Worm (Caenorhabditis elegans): ENCODE results near the gene osm-7.

Gene osm-7

ce11 chrIII:13606016-13606530, 30.1 kb downstream of the osm-7 start, which contains the start of gene act-5:
Gene act-5 (minus strand): TSS chrIII:13606066.
- TF ChIP-seq F39B2.1 (GFP tag; IDR thresholded peaks at IDR 0.05) (no peak), ztf-22 (GFP tag; optimal IDR thresholded peaks at IDR 0.05) (peak; percentile 4), ztf-26 (tag; optimal IDR thresholded peaks at IDR 0.05) (no peak), nhr-80 (tag; optimal IDR thresholded peaks at IDR 0.05) (peak; percentile 87), F23B12.7 (tag; optimal IDR thresholded peaks at IDR 0.05; ENCODE audit: insufficient read depth) (peak; percentile 38), madf-10 (tag; optimal IDR thresholded peaks at IDR 0.05) (peak; percentile 24), snpc-3.4 (tag; optimal IDR thresholded peaks at IDR 0.05) (no peak), ets-4 (GFP tag; optimal IDR thresholded peaks at IDR 0.05) (peak; percentile 53), ztf-3 (GFP tag; optimal IDR thresholded peaks at IDR 0.05) (no peak), dox-1 (GFP tag; IDR thresholded peaks at IDR 0.05) (0 out of 2 replicates have a peak, but pooled peaks have one; percentile 9), T07F8.4 (tag; optimal IDR thresholded peaks at IDR 0.05) (no peak), tbp1 (GFP tag; optimal IDR thresholded peaks at IDR 0.05) (peak; percentile 35), cebp-1 (GFP tag; IDR thresholded peaks at IDR 0.05) (no peak), cebp-1 (tag; optimal IDR thresholded peaks at IDR 0.05) (peak; percentile 5), F22D6.2 (tag; optimal IDR thresholded peaks at IDR 0.05) (no peak), nhr-90 (tag; optimal IDR thresholded peaks at IDR 0.05) (no peak), attf-6 (GFP tag; IDR thresholded peaks at IDR 0.05) (no peak), ceh-58 (GFP tag; IDR thresholded peaks at IDR 0.05) (no peak), atf-7 (tag; optimal IDR thresholded peaks at IDR 0.05) (peak; percentile 77), unc-62 (GFP tag; optimal IDR thresholded peaks at IDR 0.05) (peak; percentile 17), let-607 (tag; optimal IDR thresholded peaks at IDR 0.05) (peak; percentile 11 to 82), zim-3 (tag; optimal IDR thresholded peaks at IDR 0.05) (no peak), tlf-1 (GFP tag; optimal IDR thresholded peaks at IDR 0.05) (no peak), nfyb-1 (GFP tag; IDR thresholded peaks at IDR 0.05) (no peak), aptf-2 (GFP tag; conservative IDR thresholded peaks at IDR 0.05) (no peak), unc-130 (GFP tag; optimal IDR thresholded peaks at IDR 0.05) (no peak), ztf-25 (GFP tag; IDR thresholded peaks at IDR 0.05) (no peak)

- TF ChIP-seq akir-1 (GFP tag; optimal IDR thresholded peaks at IDR 0.05) (no peak), ztf-26 (tag; optimal IDR thresholded peaks at IDR 0.05) (no peak), hrde-1 (tag; optimal IDR thresholded peaks at IDR 0.05; ENCODE audit: borderline replicate concordance) (no peak), F10E7.11 (tag; optimal IDR thresholded peaks at IDR 0.05) (no peak), hlh-26 (GFP tag; conservative IDR thresholded peaks at IDR 0.05) (no peak), rec-8 (tag; optimal IDR thresholded peaks at IDR 0.05) (no peak), hsf-1 (GFP tag; IDR thresholded peaks at IDR 0.05) (no peak), hmg-20 (GFP tag; IDR thresholded peaks at IDR 0.05) (no peak), nhr-120 (GFP tag; IDR thresholded peaks at IDR 0.05) (no peak), snpc-1.3 (tag; optimal IDR thresholded peaks at IDR 0.05; ENCODE audit: insufficient read depth) (no peak), bed-2 (GFP tag; IDR thresholded peaks at IDR 0.05) (no peak), ets-4 (GFP tag; optimal IDR thresholded peaks at IDR 0.05) (no peak), pha-4 (tag; optimal IDR thresholded peaks at IDR 0.05) (no peak)
Observed at ce11 chrIII:13606865-13607264, 30.9 kb downstream of the osm-7 start.
